Worm (Caenorhabditis elegans) whole organism, L2 larva: ENCODE data around the gene K08C7.7.

Source experiments
- ama-1 ChIP-seq: fragments of 150-350 bp; optimal IDR thresholded peaks from 2 replicates; lab custom pipeline; 2018; ENCODE audit warnings: inconsistent platforms
- mab-5 ChIP-seq: fragments of 150-350 bp; optimal IDR thresholded peaks from 2 replicates; lab custom pipeline; 2014; ENCODE audit warnings: missing biosample characterization, missing genetic modification characterization
- mbf-1 ChIP-seq: sonication (generic microtip); optimal IDR thresholded peaks from 2 replicates; lab custom pipeline; 2017; ENCODE audit warnings: missing biosample characterization, missing genetic modification characterization
- nhr-11 ChIP-seq: fragments of 150-350 bp; optimal IDR thresholded peaks from 2 replicates; lab custom pipeline; 2014; ENCODE audit warnings: missing biosample characterization, missing genetic modification characterization
- nhr-237 ChIP-seq: fragments of 150-350 bp; optimal IDR thresholded peaks from 2 replicates; lab custom pipeline; 2014; ENCODE audit warnings: missing biosample characterization, missing genetic modification characterization
- unc-39 ChIP-seq: fragments of 150-350 bp; optimal IDR thresholded peaks from 2 replicates; lab custom pipeline; 2014; ENCODE audit warnings: missing biosample characterization, missing genetic modification characterization
- ztf-4 ChIP-seq: fragments of 150-350 bp; optimal IDR thresholded peaks from 2 replicates; lab custom pipeline; 2014; ENCODE audit warnings: missing biosample characterization, missing genetic modification characterization

ce11 chrIV:10628724-10629123 lies 35.5 kb upstream of the K08C7.7 start, which contains the start of gene R09H10.5:
- TF ChIP-seq nhr-237 (tag; lab: Kevin White, UChicago) (no peak), unc-39 (tag; lab: Kevin White, UChicago) (no peak), mab-5 (tag; lab: Kevin White, UChicago) (no peak), mbf-1 (tag; lab: Kevin White, UChicago) (no peak), ama-1 (lab: Kevin White, UChicago) (no peak), nhr-11 (no peak), ztf-4 (tag; lab: Kevin White, UChicago) (no peak)
